Fruit fly (Drosophila melanogaster): ENCODE results near the gene CG13877.
A peak's percentile ranks its signal among the peaks of the same experiment; 100 is the strongest.

The CG13877 gene

DNA sequence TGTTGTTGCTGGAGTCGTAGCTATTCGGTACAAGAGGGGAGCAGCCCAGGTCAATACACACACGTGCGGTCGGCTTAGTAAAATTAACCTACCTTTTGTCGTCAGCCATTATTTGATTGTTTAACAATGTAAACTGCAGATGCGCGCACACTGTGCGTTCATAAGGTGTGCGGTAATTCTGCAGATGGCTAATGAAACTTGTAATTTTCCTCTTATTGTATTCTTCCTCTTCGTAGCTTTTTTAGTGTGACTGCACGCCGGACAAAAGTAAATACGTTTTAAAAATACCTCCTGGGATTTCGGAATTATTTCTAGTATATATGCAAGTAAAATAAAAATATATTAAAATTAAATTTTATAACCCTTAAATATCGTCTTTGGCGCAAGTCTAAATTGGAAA, 6.7 kb upstream of the CG13877 start, which contains the start of gene Prp4k (continued):
- no peak for TF ChIP-seq Xrp1 (GFP tag; IDR thresholded peaks at IDR 0.05)
- TF ChIP-seq ash1 (GFP tag; optimal IDR thresholded peaks at IDR 0.05), result no peak
- TF ChIP-seq BEAF-32 (GFP tag; optimal IDR thresholded peaks at IDR 0.05), result peak; percentile 11
- no peak for TF ChIP-seq pfk (GFP tag; optimal IDR thresholded peaks at IDR 0.05)
- no peak for TF ChIP-seq pho (GFP tag; optimal IDR thresholded peaks at IDR 0.05)
- TF ChIP-seq CG30403 (GFP tag; optimal IDR thresholded peaks at IDR 0.05), result no peak
- TF ChIP-seq dati (GFP tag; IDR thresholded peaks at IDR 0.05), result no peak
- TF ChIP-seq CG4328 (GFP tag; optimal IDR thresholded peaks at IDR 0.05), result no peak
- TF ChIP-seq tap (tag; optimal IDR thresholded peaks at IDR 0.05), result no peak
- no peak for TF ChIP-seq gce (GFP tag; IDR thresholded peaks at IDR 0.05)
- TF ChIP-seq CG1529 (GFP tag; optimal IDR thresholded peaks at IDR 0.05), result no peak
- no peak for TF ChIP-seq CG34224 (GFP tag; IDR thresholded peaks at IDR 0.05; ENCODE audit: partially characterized antibody)
- no peak for TF ChIP-seq CG9437 (GFP tag; optimal IDR thresholded peaks at IDR 0.05)
- TF ChIP-seq Opbp (GFP tag; IDR thresholded peaks at IDR 0.05; ENCODE audit: partially characterized antibody), result 0 out of 3 replicates have a peak, but pooled peaks have one; percentile 41
- no peak for TF ChIP-seq Kr (GFP tag; optimal IDR thresholded peaks at IDR 0.05)
- peak; percentile 72 for TF ChIP-seq YL-1 (GFP tag; optimal IDR thresholded peaks at IDR 0.05)
- TF ChIP-seq HLH3B (GFP tag; IDR thresholded peaks at IDR 0.05), result no peak
- 0 out of 3 replicates have a peak, but pooled peaks have one; percentile 11 for TF ChIP-seq CG6175 (GFP tag; IDR thresholded peaks at IDR 0.05)
- no peak for TF ChIP-seq da (GFP tag; optimal IDR thresholded peaks at IDR 0.05)
- TF ChIP-seq grau (tag; optimal IDR thresholded peaks at IDR 0.05), result no peak
- TF ChIP-seq CG3163 (GFP tag; optimal IDR thresholded peaks at IDR 0.05), result no peak
- TF ChIP-seq CG15601 (tag; optimal IDR thresholded peaks at IDR 0.05), result no peak
- TF ChIP-seq Ets97D (GFP tag; optimal IDR thresholded peaks at IDR 0.05), result no peak
- TF ChIP-seq toy (GFP tag; IDR thresholded peaks at IDR 0.05), result no peak
- TF ChIP-seq sd (tag; optimal IDR thresholded peaks at IDR 0.05), result no peak
- TF ChIP-seq nerfin-1 (tag; optimal IDR thresholded peaks at IDR 0.05), result no peak
- no peak for TF ChIP-seq NfI (GFP tag; optimal IDR thresholded peaks at IDR 0.05)
- no peak for TF ChIP-seq CG31224 (GFP tag; IDR thresholded peaks at IDR 0.05)
- no peak for TF ChIP-seq H2.0 (GFP tag; IDR thresholded peaks at IDR 0.05)
- TF ChIP-seq CG9609 (GFP tag; optimal IDR thresholded peaks at IDR 0.05), result no peak
- TF ChIP-seq zfh1 (GFP tag; IDR thresholded peaks at IDR 0.05), result no peak
- no peak for TF ChIP-seq caup (GFP tag; optimal IDR thresholded peaks at IDR 0.05; ENCODE audit: severe bottlenecking)
- no peak for TF ChIP-seq slbo (GFP tag; IDR thresholded peaks at IDR 0.05)
- TF ChIP-seq CG33557 (GFP tag; optimal IDR thresholded peaks at IDR 0.05), result no peak
- no peak for TF ChIP-seq otp (GFP tag; IDR thresholded peaks at IDR 0.05)
- no peak for TF ChIP-seq CG16815 (GFP tag; optimal IDR thresholded peaks at IDR 0.05)
- TF ChIP-seq crol (GFP tag; IDR thresholded peaks at IDR 0.05), result peak; percentile 42; the same call in 1 of the 2 replicates
- peak; percentile 44; the same call in 1 of the 2 replicates for TF ChIP-seq CG13287 (GFP tag; IDR thresholded peaks at IDR 0.05; ENCODE audit: partially characterized antibody)
- no peak for TF ChIP-seq CG2678 (tag; optimal IDR thresholded peaks at IDR 0.05)
- no peak for TF ChIP-seq ap (GFP tag; IDR thresholded peaks at IDR 0.05)
- TF ChIP-seq CG12155 (GFP tag; optimal IDR thresholded peaks at IDR 0.05), result no peak
- no peak for TF ChIP-seq sens-2 (GFP tag; IDR thresholded peaks at IDR 0.05)
- no peak for TF ChIP-seq aop (GFP tag; IDR thresholded peaks at IDR 0.05)
- no peak for TF ChIP-seq chm (GFP tag; IDR thresholded peaks at IDR 0.05)
- TF ChIP-seq sc (optimal IDR thresholded peaks at IDR 0.05), result no peak
- TF ChIP-seq sc (GFP tag; optimal IDR thresholded peaks at IDR 0.05), result no peak
- TF ChIP-seq CG15011 (GFP tag; optimal IDR thresholded peaks at IDR 0.05), result no peak
- no peak for TF ChIP-seq ab (GFP tag; optimal IDR thresholded peaks at IDR 0.05)
- peak; percentile 27; the same call in 1 of the 3 replicates for TF ChIP-seq CG34422 (GFP tag; IDR thresholded peaks at IDR 0.05)
- no peak for TF ChIP-seq Pdp1 (GFP tag; optimal IDR thresholded peaks at IDR 0.05)
- TF ChIP-seq CG8478 (optimal IDR thresholded peaks at IDR 0.05), result no peak
- no peak; the same call in 1 of the 2 replicates for TF ChIP-seq bbx (GFP tag; IDR thresholded peaks at IDR 0.05; ENCODE audit: partially characterized antibody)
